Worm (Caenorhabditis elegans): ENCODE data around the gene DH11.5.

The DH11.5 gene

DNA sequence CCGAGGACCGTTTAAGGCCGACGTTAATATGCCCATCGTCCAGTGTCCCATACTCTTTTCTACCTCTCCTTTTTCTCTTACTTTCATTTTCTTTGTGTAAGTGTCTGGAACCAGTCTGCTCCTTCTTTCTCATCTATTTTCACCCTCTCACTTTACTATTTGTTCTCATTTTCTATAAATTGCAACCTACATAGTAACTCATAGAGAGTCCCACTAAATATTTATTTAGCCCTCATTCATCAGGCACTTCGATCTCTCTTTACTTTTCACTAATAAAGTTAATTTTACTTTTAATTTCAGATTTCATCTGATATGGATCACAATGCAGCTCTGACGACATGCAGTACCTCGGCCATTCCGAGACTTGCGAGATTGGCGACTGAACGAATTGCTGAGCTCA lies 41.0 kb downstream of the DH11.5 start, which contains the start of gene zyg-11:
zyg-11 (plus strand) TSS at position 301 of the 400 bp plus-strand sequence.
- no peak for TF ChIP-seq F13H6.1 (tag; optimal IDR thresholded peaks at IDR 0.05)
- TF ChIP-seq unc-55 (GFP tag; optimal IDR thresholded peaks at IDR 0.05), result peak; percentile 49
- no peak for TF ChIP-seq blmp-1 (tag; optimal IDR thresholded peaks at IDR 0.05; ENCODE audit: insufficient read depth)
- no peak for TF ChIP-seq nhr-6 (tag; optimal IDR thresholded peaks at IDR 0.05)
- no peak for TF ChIP-seq R02D3.7 (tag; optimal IDR thresholded peaks at IDR 0.05)

ce11 chrII:8020580-8021044 lies 44.2 kb downstream of the DH11.5 start:
- peak; percentile 60 for TF ChIP-seq sma-3 (GFP tag; optimal IDR thresholded peaks at IDR 0.05)
- TF ChIP-seq crh-2 (tag; optimal IDR thresholded peaks at IDR 0.05), result no peak
- peak; percentile 14 for TF ChIP-seq blmp-1 (tag; optimal IDR thresholded peaks at IDR 0.05; ENCODE audit: insufficient read depth)
- no peak for TF ChIP-seq peb-1 (tag; optimal IDR thresholded peaks at IDR 0.05)
- TF ChIP-seq ztf-4 (tag; optimal IDR thresholded peaks at IDR 0.05), result peak; percentile 58
- TF ChIP-seq F13H6.1 (tag; optimal IDR thresholded peaks at IDR 0.05), result peak; percentile 15
- TF ChIP-seq nhr-25 (tag; optimal IDR thresholded peaks at IDR 0.05), result peak; percentile 36

- TF ChIP-seq alr-1 (tag; optimal IDR thresholded peaks at IDR 0.05), result no peak
- TF ChIP-seq ama-1 (optimal IDR thresholded peaks at IDR 0.05), result no peak
- no peak for TF ChIP-seq unc-55 (GFP tag; optimal IDR thresholded peaks at IDR 0.05)
- TF ChIP-seq ZK546.5 (tag; optimal IDR thresholded peaks at IDR 0.05), result no peak
- TF ChIP-seq elt-1 (tag; optimal IDR thresholded peaks at IDR 0.05), result no peak
- TF ChIP-seq skn-1 (tag; optimal IDR thresholded peaks at IDR 0.05), result no peak
- no peak for TF ChIP-seq snpc-4 (tag; optimal IDR thresholded peaks at IDR 0.05)
- no peak for TF ChIP-seq nhr-237 (tag; optimal IDR thresholded peaks at IDR 0.05)
- no peak for TF ChIP-seq lin-13 (GFP tag; optimal IDR thresholded peaks at IDR 0.05)
- TF ChIP-seq unc-39 (tag; optimal IDR thresholded peaks at IDR 0.05), result no peak
- no peak for TF ChIP-seq ceh-82 (tag; optimal IDR thresholded peaks at IDR 0.05)
- no peak for TF ChIP-seq ztf-1 (GFP tag; conservative IDR thresholded peaks at IDR 0.05)
- TF ChIP-seq ztf-4 (tag; optimal IDR thresholded peaks at IDR 0.05), result no peak
- no peak for TF ChIP-seq nhr-77 (tag; optimal IDR thresholded peaks at IDR 0.05)
- TF ChIP-seq Y55F3AM.14 (GFP tag; optimal IDR thresholded peaks at IDR 0.05), result no peak
- TF ChIP-seq blmp-1 (tag; optimal IDR thresholded peaks at IDR 0.05; ENCODE audit: insufficient read depth), result no peak
- no peak for TF ChIP-seq egl-27 (tag; optimal IDR thresholded peaks at IDR 0.05)
- no peak for TF ChIP-seq dmd-4 (tag; optimal IDR thresholded peaks at IDR 0.05)
- TF ChIP-seq mdl-1 (tag; optimal IDR thresholded peaks at IDR 0.05), result no peak
Observed at ce11 chrII:8022461-8022860, 46.1 kb downstream of the DH11.5 start, which contains the start of gene hda-2. hda-2 (minus strand) TSS chrII:8022561.

- no peak for TF ChIP-seq nhr-25 (tag; optimal IDR thresholded peaks at IDR 0.05)
- TF ChIP-seq lin-39 (tag; optimal IDR thresholded peaks at IDR 0.05), result no peak
- TF ChIP-seq elt-1 (tag; optimal IDR thresholded peaks at IDR 0.05), result no peak
- no peak for TF ChIP-seq peb-1 (tag; optimal IDR thresholded peaks at IDR 0.05)
- no peak for TF ChIP-seq sma-9 (GFP tag; optimal IDR thresholded peaks at IDR 0.05)
- TF ChIP-seq sma-9 (tag; optimal IDR thresholded peaks at IDR 0.05), result no peak
- no peak for TF ChIP-seq unc-55 (GFP tag; optimal IDR thresholded peaks at IDR 0.05)
- TF ChIP-seq nhr-77 (tag; optimal IDR thresholded peaks at IDR 0.05), result no peak
- no peak for TF ChIP-seq egl-27 (tag; optimal IDR thresholded peaks at IDR 0.05)
Observed at ce11 chrII:8027663-8028062, 51.3 kb downstream of the DH11.5 start, which contains the start of gene swsn-7. swsn-7 (minus strand) TSS chrII:8027763.

DNA sequence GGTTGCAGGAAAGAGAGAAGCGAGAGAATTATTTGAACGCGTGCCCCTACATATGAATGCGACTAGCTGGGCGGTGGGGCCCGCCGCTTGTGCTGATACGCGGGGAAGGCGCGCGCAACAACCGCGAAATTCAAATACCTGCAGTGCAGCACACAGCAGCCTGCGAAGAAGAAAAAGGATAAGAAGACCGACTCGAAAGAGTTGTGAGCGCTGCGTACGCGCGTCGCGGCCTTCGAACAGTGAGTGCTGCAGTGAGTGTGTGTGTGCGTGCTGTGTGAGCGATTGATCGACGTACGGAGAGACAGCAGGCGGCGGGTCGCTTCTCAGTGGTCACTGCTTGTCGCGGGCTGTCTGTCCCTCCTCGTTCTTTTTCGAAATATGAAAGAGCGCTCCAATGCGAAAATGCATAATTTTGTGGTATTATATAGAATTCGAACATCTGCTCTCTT lies 51.9 kb downstream of the DH11.5 start:
- TF ChIP-seq unc-55 (GFP tag; optimal IDR thresholded peaks at IDR 0.05) (peak; percentile 80), gmeb-1 (tag; optimal IDR thresholded peaks at IDR 0.05) (peak; percentile 59), mab-5 (tag; optimal IDR thresholded peaks at IDR 0.05) (no peak), nhr-23 (tag; optimal IDR thresholded peaks at IDR 0.05) (no peak), unc-62 (GFP tag; optimal IDR thresholded peaks at IDR 0.05) (peak; percentile 35), egl-27 (tag; optimal IDR thresholded peaks at IDR 0.05) (peak; percentile 55), ztf-11 (tag; optimal IDR thresholded peaks at IDR 0.05) (no peak), nhr-129 (tag; optimal IDR thresholded peaks at IDR 0.05) (peak; percentile 85), skn-1 (tag; optimal IDR thresholded peaks at IDR 0.05) (no peak), zag-1 (tag; optimal IDR thresholded peaks at IDR 0.05) (peak; percentile 78), peb-1 (tag; optimal IDR thresholded peaks at IDR 0.05) (no peak), lsy-2 (tag; optimal IDR thresholded peaks at IDR 0.05) (peak; percentile 60 to 79), mdl-1 (tag; optimal IDR thresholded peaks at IDR 0.05) (peak in 1 of 2 experiments; percentile 68), nhr-25 (tag; optimal IDR thresholded peaks at IDR 0.05) (peak; percentile 50), lin-13 (GFP tag; optimal IDR thresholded peaks at IDR 0.05) (peak; percentile 80), C34F6.9 (tag; optimal IDR thresholded peaks at IDR 0.05) (peak; percentile 79), lin-11 (tag; optimal IDR thresholded peaks at IDR 0.05) (peak; percentile 73), nhr-21 (tag; optimal IDR thresholded peaks at IDR 0.05) (peak; percentile 82), sma-3 (GFP tag; optimal IDR thresholded peaks at IDR 0.05) (peak; percentile 82), nhr-12 (tag; optimal IDR thresholded peaks at IDR 0.05) (no peak), ztf-4 (tag; optimal IDR thresholded peaks at IDR 0.05) (peak; percentile 45), fos-1 (tag; optimal IDR thresholded peaks at IDR 0.05) (peak; percentile 67), nhr-77 (tag; optimal IDR thresholded peaks at IDR 0.05) (no peak), ama-1 (optimal IDR thresholded peaks at IDR 0.05) (no peak), alr-1 (tag; optimal IDR thresholded peaks at IDR 0.05) (no peak), nhr-11 (tag; optimal IDR thresholded peaks at IDR 0.05) (no peak), elt-1 (tag; optimal IDR thresholded peaks at IDR 0.05) (no peak), lin-39 (tag; optimal IDR thresholded peaks at IDR 0.05) (no peak), elt-3 (tag; optimal IDR thresholded peaks at IDR 0.05) (no peak)

Measured in whole organism, L2 larva.